Worm (Caenorhabditis elegans) whole organism, L4/young adult: ENCODE data around the gene W06B4.2.

Source experiments
- W03F9.2 ChIP-seq: fragments of 150-350 bp; optimal IDR thresholded peaks from 2 replicates; lab custom pipeline; 2014; ENCODE audit warnings: missing biosample characterization, missing genetic modification characterization
- dao-5 ChIP-seq: sonication (generic microtip); optimal IDR thresholded peaks from 2 replicates; lab custom pipeline; 2016; ENCODE audit warnings: missing genotype, missing genetic modification characterization, moderate library complexity, missing compliant biosample characterization
- him-1 ChIP-seq: sonication (generic microtip); optimal IDR thresholded peaks from 2 replicates; lab custom pipeline; 2016; ENCODE audit warnings: missing genotype, missing genetic modification reagents, missing genetic modification characterization, missing compliant biosample characterization

DNA sequence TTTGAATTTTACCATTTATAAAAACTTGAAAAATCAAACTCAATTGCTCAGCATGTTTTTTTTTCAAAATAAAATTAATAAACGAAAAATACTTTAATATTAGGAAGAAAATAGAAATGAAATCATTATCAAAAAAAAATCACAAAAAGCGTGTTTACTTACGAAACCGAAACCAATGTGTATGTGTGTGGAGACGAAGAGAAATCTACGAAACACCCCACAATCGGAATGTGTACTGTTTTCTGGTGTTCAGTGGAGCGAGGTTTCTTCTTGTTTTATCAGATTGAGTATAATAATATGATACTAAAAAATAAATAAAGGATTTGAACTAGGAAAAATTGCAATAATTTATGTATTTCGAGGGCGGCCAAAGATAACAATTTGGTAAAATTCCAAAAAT lies 39.7 kb downstream of the W06B4.2 start:
- no peak for TF ChIP-seq him-1 (tag; lab: Kevin White, UChicago)
- no peak for TF ChIP-seq W03F9.2 (tag; lab: Kevin White, UChicago)
- no peak for TF ChIP-seq dao-5 (tag; lab: Kevin White, UChicago)
